Worm (Caenorhabditis elegans) whole organism, L4/young adult: Measurements from ENCODE around the gene Y48E1B.17.

Experiments
- W03F9.2 ChIP-seq: fragments of 150-350 bp; optimal IDR thresholded peaks from 2 replicates; lab custom pipeline; 2014; ENCODE audit warnings: missing biosample characterization, missing genetic modification characterization
- dao-5 ChIP-seq: sonication (generic microtip); optimal IDR thresholded peaks from 2 replicates; lab custom pipeline; 2016; ENCODE audit warnings: missing genotype, missing genetic modification characterization, moderate library complexity, missing compliant biosample characterization
- him-1 ChIP-seq: sonication (generic microtip); optimal IDR thresholded peaks from 2 replicates; lab custom pipeline; 2016; ENCODE audit warnings: missing genotype, missing genetic modification reagents, missing genetic modification characterization, missing compliant biosample characterization

The Y48E1B.17 gene

DNA sequence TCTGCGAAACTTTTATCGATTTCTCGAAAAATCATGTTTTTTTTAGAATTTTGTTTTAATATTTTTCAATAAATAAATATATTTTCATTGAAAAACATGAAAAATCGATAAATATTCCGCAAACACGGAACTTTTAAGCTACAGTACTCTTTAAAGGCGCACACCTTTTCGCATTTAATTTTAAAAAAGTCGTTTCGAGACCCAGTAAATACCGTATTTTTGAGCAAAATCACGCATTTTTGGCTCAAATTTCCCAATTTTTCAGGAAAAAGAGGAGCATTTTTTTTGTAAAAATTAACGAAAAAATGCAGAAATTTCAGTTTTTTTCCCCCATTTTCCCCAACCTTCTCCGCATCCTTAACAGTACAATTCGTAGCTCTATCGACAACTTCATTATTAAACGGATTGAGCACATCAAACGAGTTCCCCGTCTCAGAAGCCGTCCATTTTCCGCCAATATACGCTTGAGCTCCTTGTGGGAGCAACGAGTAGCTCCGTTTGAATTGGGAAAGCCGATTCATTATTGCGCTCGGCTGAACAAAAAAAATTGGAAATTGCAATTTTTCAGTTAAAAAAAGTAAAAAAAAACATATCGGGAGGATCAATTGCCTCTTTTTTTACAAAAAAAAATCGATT lies 49.5 kb downstream of the Y48E1B.17 start, which contains the start of gene alh-7:
Gene alh-7, minus strand, starts transcription at position 533 of the 636 bp plus-strand sequence.
- no peak for TF ChIP-seq W03F9.2 (tag; lab: Kevin White, UChicago)
- TF ChIP-seq him-1, result no peak
- TF ChIP-seq dao-5 (tag; lab: Kevin White, UChicago), result no peak

- TF ChIP-seq dao-5 (tag; lab: Kevin White, UChicago) (no peak), him-1 (no peak), W03F9.2 (tag; lab: Kevin White, UChicago) (no peak)
These were observed 51.0 kb downstream of the Y48E1B.17 start for ce11 chrII:13489896-13490295.
